Fruit fly (Drosophila melanogaster): Measurements from ENCODE around the gene CG3473.

DNA sequence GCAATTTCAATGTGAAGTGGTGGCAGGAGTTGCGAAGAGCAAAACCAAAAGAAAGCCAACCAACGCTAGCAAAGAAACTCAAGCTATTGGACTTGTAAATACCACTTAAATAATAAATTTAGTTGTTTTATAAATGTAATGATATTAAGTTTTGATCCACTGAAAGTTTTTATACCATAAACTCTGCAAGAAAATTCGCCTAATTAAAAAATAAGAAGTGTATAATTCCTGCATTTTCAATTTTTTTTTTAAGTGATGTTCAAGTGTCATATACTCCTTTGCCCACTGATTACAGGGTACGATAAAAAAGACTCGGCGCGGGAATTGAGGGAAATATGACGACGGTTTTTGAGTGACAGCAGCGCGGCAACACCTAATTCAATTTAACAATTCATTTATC is 44.3 kb downstream of the CG3473 start:
- TF ChIP-seq h (optimal IDR thresholded peaks at IDR 0.05) = no peak
- TF ChIP-seq insv (optimal IDR thresholded peaks at IDR 0.05) = no peak
- TF ChIP-seq ttk (optimal IDR thresholded peaks at IDR 0.05) = no peak
- TF ChIP-seq psq (optimal IDR thresholded peaks at IDR 0.05) = no peak
- TF ChIP-seq Sin3A (optimal IDR thresholded peaks at IDR 0.05) = no peak
- no peak for TF ChIP-seq Myc (optimal IDR thresholded peaks at IDR 0.05)
